Fruit fly (Drosophila melanogaster): ENCODE data around the gene tal-1A.

Gene tal-1A

dm6 chr3R:13802057-13802817, 10.7 kb upstream of the tal-1A start (continued):
- TF ChIP-seq klu (GFP tag; IDR thresholded peaks at IDR 0.05) (no peak), CG11085 (GFP tag; IDR thresholded peaks at IDR 0.05) (no peak), CG6791 (GFP tag; IDR thresholded peaks at IDR 0.05; ENCODE audit: partially characterized antibody) (peak; percentile 27; the same call in 1 of the 3 replicates), bsh (GFP tag; optimal IDR thresholded peaks at IDR 0.05) (no peak), CG12769 (tag; optimal IDR thresholded peaks at IDR 0.05) (peak; percentile 67), CG32767 (GFP tag; IDR thresholded peaks at IDR 0.05) (no peak), Opbp (GFP tag; IDR thresholded peaks at IDR 0.05; ENCODE audit: partially characterized antibody) (peak; percentile 43; the same call in 2 of the 3 replicates), Gsc (GFP tag; IDR thresholded peaks at IDR 0.05) (no peak), ftz-f1 (GFP tag; optimal IDR thresholded peaks at IDR 0.05) (no peak), chinmo (GFP tag; IDR thresholded peaks at IDR 0.05; ENCODE audit: partially characterized antibody) (0 out of 4 replicates have a peak, but pooled peaks have one; percentile 31), CG10431 (GFP tag; optimal IDR thresholded peaks at IDR 0.05) (no peak), pfk (GFP tag; optimal IDR thresholded peaks at IDR 0.05) (peak; percentile 26), NFAT (GFP tag; IDR thresholded peaks at IDR 0.05) (no peak; the same call in 1 of the 2 replicates), CG17568 (GFP tag; optimal IDR thresholded peaks at IDR 0.05) (no peak), CG10147 (GFP tag; optimal IDR thresholded peaks at IDR 0.05) (no peak), Usf (GFP tag; optimal IDR thresholded peaks at IDR 0.05) (no peak), CG6813 (GFP tag; optimal IDR thresholded peaks at IDR 0.05) (peak; percentile 25), CG6765 (GFP tag; optimal IDR thresholded peaks at IDR 0.05) (peak; percentile 48), bigmax (GFP tag; optimal IDR thresholded peaks at IDR 0.05) (no peak), CG1603 (tag; optimal IDR thresholded peaks at IDR 0.05) (no peak), HLH3B (GFP tag; IDR thresholded peaks at IDR 0.05) (no peak), CG4404 (GFP tag; IDR thresholded peaks at IDR 0.05) (no peak), CG15073 (GFP tag; optimal IDR thresholded peaks at IDR 0.05) (no peak), Doc3 (GFP tag; IDR thresholded peaks at IDR 0.05; ENCODE audit: partially characterized antibody) (no peak), Ets97D (GFP tag; optimal IDR thresholded peaks at IDR 0.05) (peak; percentile 70)

DNA sequence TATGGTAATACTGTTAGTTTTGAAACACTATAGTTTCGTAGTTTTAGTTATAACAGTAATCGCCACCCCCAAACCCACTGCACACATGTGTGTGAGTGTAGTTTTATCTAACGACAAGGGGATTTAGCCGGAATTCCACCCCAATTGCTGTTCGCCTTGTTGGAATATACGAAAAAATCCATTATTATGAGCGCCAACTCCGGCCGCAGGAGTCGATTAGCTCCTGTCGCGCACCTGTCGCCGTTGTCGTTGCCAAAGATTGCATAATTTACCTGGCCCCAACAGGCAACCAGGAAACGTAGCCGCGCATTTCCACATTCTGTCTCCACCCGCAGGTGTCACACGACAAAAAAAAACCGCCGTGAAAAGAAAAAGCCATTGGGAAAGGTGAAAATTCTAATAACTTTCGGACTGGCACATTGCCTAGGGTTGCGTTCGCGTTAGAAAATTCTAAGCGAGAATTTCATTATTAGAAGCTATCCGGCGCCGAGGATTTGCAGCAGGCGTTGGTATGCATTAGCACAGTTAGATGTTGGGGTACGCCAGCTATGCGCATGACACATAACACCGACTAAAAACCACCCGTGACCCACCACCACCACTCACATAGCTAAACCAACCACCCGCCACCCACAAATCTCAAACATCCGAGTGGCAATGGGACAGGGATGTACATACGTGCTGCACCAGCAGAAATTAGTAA, 9.6 kb upstream of the tal-1A start:
- TF ChIP-seq CG1603 (tag; optimal IDR thresholded peaks at IDR 0.05) = no peak
- TF ChIP-seq sd (tag; optimal IDR thresholded peaks at IDR 0.05) = peak; percentile 97
- TF ChIP-seq Rfx (GFP tag; IDR thresholded peaks at IDR 0.05) = peak; percentile 32; the same call in 1 of the 2 replicates
- TF ChIP-seq lilli (GFP tag; optimal IDR thresholded peaks at IDR 0.05) = no peak
- no peak for TF ChIP-seq CG6765 (GFP tag; optimal IDR thresholded peaks at IDR 0.05)
- no peak for TF ChIP-seq Hey (tag; optimal IDR thresholded peaks at IDR 0.05)
- no peak for TF ChIP-seq slp2 (GFP tag; optimal IDR thresholded peaks at IDR 0.05)
- no peak for TF ChIP-seq tgo (GFP tag; IDR thresholded peaks at IDR 0.05)
- TF ChIP-seq sens (GFP tag) = peak; percentile 66
- TF ChIP-seq CG15514 (GFP tag; optimal IDR thresholded peaks at IDR 0.05) = no peak
- TF ChIP-seq scrt (GFP tag; optimal IDR thresholded peaks at IDR 0.05) = peak; percentile 7
- 0 out of 3 replicates have a peak, but pooled peaks have one; percentile 7 for TF ChIP-seq ase (GFP tag; IDR thresholded peaks at IDR 0.05)
- TF ChIP-seq sqz (GFP tag; optimal IDR thresholded peaks at IDR 0.05) = peak; percentile 41
- no peak for TF ChIP-seq Doc3 (GFP tag; IDR thresholded peaks at IDR 0.05; ENCODE audit: partially characterized antibody)
- TF ChIP-seq al (GFP tag; IDR thresholded peaks at IDR 0.05) = no peak
- no peak for TF ChIP-seq zf30C (GFP tag; optimal IDR thresholded peaks at IDR 0.05)
- TF ChIP-seq CG31224 (GFP tag; IDR thresholded peaks at IDR 0.05) = peak; percentile 99
- no peak for TF ChIP-seq Elba2 (GFP tag; optimal IDR thresholded peaks at IDR 0.05)
- no peak for TF ChIP-seq CG8290 (GFP tag; optimal IDR thresholded peaks at IDR 0.05)
- no peak for TF ChIP-seq CG8290 (tag; optimal IDR thresholded peaks at IDR 0.05)
- TF ChIP-seq Ada2b (GFP tag; IDR thresholded peaks at IDR 0.05) = 0 out of 2 replicates have a peak, but pooled peaks have one; percentile 5
- no peak for TF ChIP-seq Bdp1 (GFP tag; optimal IDR thresholded peaks at IDR 0.05)
- peak; percentile 93 for TF ChIP-seq abd-A (tag; optimal IDR thresholded peaks at IDR 0.05)
- TF ChIP-seq ewg (GFP tag; optimal IDR thresholded peaks at IDR 0.05) = peak; percentile 73
- TF ChIP-seq onecut (GFP tag; IDR thresholded peaks at IDR 0.05) = 0 out of 2 replicates have a peak, but pooled peaks have one; percentile 5
- peak; percentile 7 for TF ChIP-seq Ets65A (GFP tag)

Measured in whole organism, embryonic.